Worm (Caenorhabditis elegans): ENCODE data around the gene mec-15.

- TF ChIP-seq ref-1 (GFP tag; conservative IDR thresholded peaks at IDR 0.05) (no peak), flt-1 (GFP tag; IDR thresholded peaks at IDR 0.05) (no peak), ztf-23 (GFP tag; IDR thresholded peaks at IDR 0.05) (no peak), klf-2 (GFP tag; conservative IDR thresholded peaks at IDR 0.05) (no peak)
Measured at ce11 chrII:10203067-10203466, 36.4 kb downstream of the mec-15 start.
